Fruit fly (Drosophila melanogaster) whole organism, wandering third instar larva: ENCODE data around the gene CG33282.

ENCODE experiments used
- CrebA ChIP-seq: fragments of 200-800 bp; sonication (Bioruptor generic); optimal IDR thresholded peaks from 2 replicates; lab custom pipeline; 2016; ENCODE audit warnings: missing biosample characterization, mild to moderate bottlenecking, missing genetic modification characterization, borderline replicate concordance
- Dif ChIP-seq: fragments of 200-275, 200-300 bp; sonication (Bioruptor generic); optimal IDR thresholded peaks from 2 replicates; lab custom pipeline; 2018; ENCODE audit warnings: missing biosample characterization, missing genetic modification characterization; ENCODE audit not compliant: partially characterized antibody
- GATAd ChIP-seq: sonication (Bioruptor generic); optimal IDR thresholded peaks from 2 replicates; lab custom pipeline; 2016; ENCODE audit warnings: missing biosample characterization, missing genetic modification characterization
- HLH106 ChIP-seq: fragments of 200-800 bp; optimal IDR thresholded peaks from 3 replicates; lab custom pipeline; 2019; ENCODE audit warnings: missing biosample characterization, mild to moderate bottlenecking, missing genetic modification characterization, moderate library complexity
- Hr83 ChIP-seq: fragments of 200-300 bp; sonication (Bioruptor generic); optimal IDR thresholded peaks from 2 replicates; lab custom pipeline; 2016; ENCODE audit warnings: missing biosample characterization, mild to moderate bottlenecking, missing genetic modification characterization, moderate library complexity; ENCODE audit not compliant: poor library complexity, severe bottlenecking
- Jra ChIP-seq: sonication (Bioruptor generic); optimal IDR thresholded peaks from 2 replicates; lab custom pipeline; 2016; ENCODE audit warnings: missing biosample characterization, missing genetic modification characterization
- Mio ChIP-seq: sonication (Bioruptor generic); optimal IDR thresholded peaks from 2 replicates; lab custom pipeline; 2016; ENCODE audit warnings: missing biosample characterization, missing genetic modification characterization
- Myc ChIP-seq: fragments of >200 bp; optimal IDR thresholded peaks from 2 replicates; lab custom pipeline; 2017
- N ChIP-seq: fragments of >200 bp; optimal IDR thresholded peaks from 2 replicates; lab custom pipeline; 2018; ENCODE audit warnings: missing biosample characterization, missing external identifiers, missing genetic modification characterization
- OdsH ChIP-seq: fragments of 200-800 bp; sonication (Bioruptor generic); optimal IDR thresholded peaks from 2 replicates; lab custom pipeline; 2016; ENCODE audit warnings: missing biosample characterization, mild to moderate bottlenecking, missing genetic modification characterization
- Rel ChIP-seq, 2 experiments: fragments of 200-800 bp; sonication (Bioruptor generic) in 1 of 2; optimal IDR thresholded peaks; 2 replicates in 1 of 2; 3 replicates in 1 of 2; lab custom pipeline; 2016 to 2019; ENCODE audit warnings: mild to moderate bottlenecking in 2 of 2, missing biosample characterization in 2 of 2, missing genetic modification characterization in 2 of 2, moderate library complexity in 1 of 2
- Sp1 ChIP-seq: fragments of 200-800 bp; sonication (Bioruptor generic); optimal IDR thresholded peaks from 3 replicates; lab custom pipeline; 2019; ENCODE audit warnings: missing biosample characterization, mild to moderate bottlenecking, missing genetic modification characterization, moderate library complexity
- Vsx2 ChIP-seq: fragments of 200-300, 225-300 bp; sonication (Bioruptor generic); optimal IDR thresholded peaks from 2 replicates; lab custom pipeline; 2018; ENCODE audit warnings: missing biosample characterization, missing genetic modification characterization; ENCODE audit not compliant: partially characterized antibody
- br ChIP-seq: fragments of 200-800 bp; sonication (Bioruptor generic); optimal IDR thresholded peaks from 2 replicates; lab custom pipeline; 2016; ENCODE audit warnings: missing biosample characterization, missing genetic modification characterization
- brk ChIP-seq: fragments of 200-800 bp; sonication (Bioruptor generic); optimal IDR thresholded peaks from 2 replicates; lab custom pipeline; 2016; ENCODE audit warnings: missing biosample characterization, mild to moderate bottlenecking, missing genetic modification characterization
- dl ChIP-seq, 2 experiments: fragments of 175-275, 200-275 bp in 1 of 2; fragments of 200-275 bp in 1 of 2; sonication (Bioruptor generic); optimal IDR thresholded peaks; lab custom pipeline; 2018; ENCODE audit warnings: mild to moderate bottlenecking in 2 of 2, missing biosample characterization in 2 of 2, missing genetic modification characterization in 2 of 2, moderate library complexity in 2 of 2; ENCODE audit not compliant: partially characterized antibody in 2 of 2, insufficient read depth in 1 of 2
- dsf ChIP-seq: sonication (Bioruptor generic); optimal IDR thresholded peaks from 2 replicates; lab custom pipeline; 2016; ENCODE audit warnings: missing biosample characterization, missing genetic modification characterization, borderline replicate concordance
- fru ChIP-seq: fragments of 200-800 bp; sonication (Bioruptor generic); optimal IDR thresholded peaks from 3 replicates; lab custom pipeline; 2016; ENCODE audit warnings: missing biosample characterization, mild to moderate bottlenecking, missing genetic modification characterization
- h ChIP-seq: fragments of 200-800 bp; sonication (Bioruptor generic); optimal IDR thresholded peaks from 3 replicates; lab custom pipeline; 2016; ENCODE audit warnings: missing biosample characterization, mild to moderate bottlenecking, missing genetic modification characterization
- pan ChIP-seq: fragments of >200 bp; optimal IDR thresholded peaks from 2 replicates; lab custom pipeline; 2017
- psq ChIP-seq: fragments of 200-800 bp; sonication (Bioruptor generic); optimal IDR thresholded peaks from 3 replicates; lab custom pipeline; 2017; ENCODE audit warnings: missing biosample characterization, mild to moderate bottlenecking, missing genetic modification characterization, moderate library complexity
- sage ChIP-seq: fragments of 200-800 bp; sonication (Bioruptor generic); optimal IDR thresholded peaks from 2 replicates; lab custom pipeline; 2016; ENCODE audit warnings: missing biosample characterization, mild to moderate bottlenecking, missing genetic modification characterization
- tai ChIP-seq: sonication (Bioruptor generic); optimal IDR thresholded peaks from 2 replicates; lab custom pipeline; 2016; ENCODE audit warnings: missing biosample characterization, missing genetic modification characterization
- woc ChIP-seq: sonication (Bioruptor generic); optimal IDR thresholded peaks from 2 replicates; lab custom pipeline; 2016; ENCODE audit warnings: missing biosample characterization, mild to moderate bottlenecking, missing genetic modification characterization

CG33282 gene

DNA sequence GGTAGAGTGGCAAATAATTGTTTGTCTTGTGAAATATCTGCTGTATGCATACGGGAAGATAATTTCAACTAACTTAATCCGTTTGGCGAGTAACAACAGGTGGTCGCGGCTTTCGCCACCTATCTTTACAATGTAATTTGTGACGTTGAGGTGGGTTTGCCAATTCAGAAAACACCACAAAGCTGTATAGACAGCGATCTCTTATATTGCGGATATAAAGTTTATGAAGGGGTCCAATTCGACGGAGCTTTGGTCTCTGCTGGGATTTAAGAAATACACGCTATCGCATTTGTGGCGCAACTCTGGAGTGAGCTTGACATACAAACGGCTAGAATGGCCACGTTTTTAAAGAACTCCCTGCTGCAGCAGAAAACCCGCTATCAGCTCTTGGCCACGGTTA is at the start of gene CG33282:
Gene CG33282 (plus strand): TSS at position 301 of the 400 bp plus-strand sequence.
- TF ChIP-seq Mio (GFP tag; lab: Kevin White, UChicago) (no peak), psq (GFP tag; lab: Kevin White, UChicago) (no peak), OdsH (no peak), dsf (GFP tag; lab: Kevin White, UChicago) (no peak), dl (GFP tag; optimal IDR thresholded peaks at IDR 0.05; lab: Kevin White, UChicago; ENCODE audit: insufficient read depth in 1 of 2, partially characterized antibody in 2 of 2) (no peak), HLH106 (tag; lab: Kevin White, UChicago) (no peak), br (GFP tag; lab: Kevin White, UChicago) (no peak)

DNA sequence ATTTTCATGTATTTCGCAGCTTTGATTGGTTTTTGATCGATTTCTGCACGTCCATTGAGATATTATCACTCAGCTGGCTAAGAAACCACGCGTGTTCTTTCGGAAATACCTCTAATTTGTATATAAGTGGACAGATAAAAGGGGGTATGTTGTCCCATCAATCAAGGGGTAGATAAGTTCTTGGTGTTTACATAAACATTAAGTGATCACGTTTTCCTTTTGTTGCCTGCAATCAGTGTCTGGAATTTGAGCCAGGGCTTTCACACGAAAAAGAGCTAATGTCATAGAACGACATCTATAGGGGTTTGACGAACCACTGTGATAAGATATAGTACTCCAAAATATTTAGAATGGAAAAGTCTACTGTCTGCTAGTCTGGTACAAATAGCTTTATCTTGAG is 48.9 kb upstream of the CG33282 start:
- TF ChIP-seq CrebA (GFP tag; lab: Kevin White, UChicago) (no peak), brk (GFP tag; lab: Kevin White, UChicago) (no peak), Rel (GFP tag; optimal IDR thresholded peaks at IDR 0.05; lab: Kevin White, UChicago) (no peak), Rel (tag; optimal IDR thresholded peaks at IDR 0.05; lab: Kevin White, UChicago) (peak; percentile 67), woc (no peak)

- no peak for TF ChIP-seq Hr83
- no peak for TF ChIP-seq pan
- TF ChIP-seq fru (GFP tag; lab: Kevin White, UChicago) = no peak
- no peak for TF ChIP-seq tai (GFP tag; lab: Kevin White, UChicago)
- no peak for TF ChIP-seq Myc (lab: Kevin White, UChicago)
- TF ChIP-seq N (GFP tag; lab: Kevin White, UChicago) = no peak
- TF ChIP-seq Rel (GFP tag; optimal IDR thresholded peaks at IDR 0.05; lab: Kevin White, UChicago) = no peak
- TF ChIP-seq Rel (tag; optimal IDR thresholded peaks at IDR 0.05; lab: Kevin White, UChicago) = no peak
- TF ChIP-seq Vsx2 (GFP tag; lab: Kevin White, UChicago) = no peak
- TF ChIP-seq Dif = no peak
- TF ChIP-seq GATAd (GFP tag; lab: Kevin White, UChicago) = no peak
Measured at dm6 chr2L:3280484-3280993, 47.2 kb upstream of the CG33282 start, which contains the start of gene OtopLb. Gene OtopLb (minus strand): TSS chr2L:3280534.

DNA sequence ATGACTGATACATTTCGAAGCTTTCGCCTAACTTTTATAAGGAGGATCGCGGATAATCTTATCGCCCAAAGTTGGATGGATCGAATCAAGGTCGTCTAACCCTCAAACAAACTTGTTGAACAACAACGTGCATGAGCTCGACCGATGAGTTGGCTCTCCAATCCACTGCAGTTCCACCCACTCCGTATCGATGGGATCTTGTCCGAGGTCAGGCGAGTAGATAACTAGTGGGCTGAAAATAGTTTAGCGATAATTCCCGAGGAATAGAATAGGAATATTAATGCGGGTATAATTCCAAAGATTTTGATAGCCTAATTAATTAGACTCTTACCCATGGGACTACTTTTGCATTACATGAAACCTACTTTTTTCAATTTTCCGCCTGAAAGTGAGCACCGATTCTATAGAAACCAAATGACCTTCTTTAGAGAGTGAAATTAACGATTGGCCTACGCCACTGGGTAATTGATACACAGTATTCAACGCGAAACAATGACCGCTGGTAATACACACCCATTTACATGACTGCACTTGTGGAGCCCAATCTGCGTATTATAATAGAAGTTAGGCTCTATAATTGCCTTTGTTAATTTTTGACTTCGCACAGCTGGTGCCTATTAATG is 33.9 kb upstream of the CG33282 start:
- no peak for TF ChIP-seq woc
- TF ChIP-seq brk (GFP tag; lab: Kevin White, UChicago) = no peak
- peak; percentile 6 for TF ChIP-seq CrebA (GFP tag; lab: Kevin White, UChicago)

DNA sequence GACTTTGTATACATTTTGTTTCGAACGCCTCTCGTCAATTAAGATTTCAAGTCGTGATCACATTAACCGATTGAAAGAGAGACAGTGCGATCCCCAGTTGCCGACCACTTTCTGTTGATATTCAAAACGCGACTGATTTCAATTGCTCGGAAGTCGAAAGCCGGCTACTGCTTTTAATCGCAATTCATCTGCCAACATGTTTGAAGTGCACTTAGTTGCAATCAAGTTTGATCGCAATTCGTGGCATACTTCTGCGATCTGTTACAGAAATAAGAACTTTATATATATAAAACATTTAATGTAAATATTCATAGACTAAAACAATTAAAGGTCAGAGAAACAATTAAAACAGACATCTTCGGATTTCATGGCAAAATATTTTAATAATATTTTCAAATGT is 33.1 kb upstream of the CG33282 start, which contains the start of gene CG9664:
Gene CG9664 (minus strand): TSS at position 135 of the 400 bp plus-strand sequence.
- peak; percentile 3 for TF ChIP-seq sage (GFP tag; lab: Kevin White, UChicago)
- no peak for TF ChIP-seq Jra (GFP tag; lab: Kevin White, UChicago)
- TF ChIP-seq, all 38 proteins: peak for 1

DNA sequence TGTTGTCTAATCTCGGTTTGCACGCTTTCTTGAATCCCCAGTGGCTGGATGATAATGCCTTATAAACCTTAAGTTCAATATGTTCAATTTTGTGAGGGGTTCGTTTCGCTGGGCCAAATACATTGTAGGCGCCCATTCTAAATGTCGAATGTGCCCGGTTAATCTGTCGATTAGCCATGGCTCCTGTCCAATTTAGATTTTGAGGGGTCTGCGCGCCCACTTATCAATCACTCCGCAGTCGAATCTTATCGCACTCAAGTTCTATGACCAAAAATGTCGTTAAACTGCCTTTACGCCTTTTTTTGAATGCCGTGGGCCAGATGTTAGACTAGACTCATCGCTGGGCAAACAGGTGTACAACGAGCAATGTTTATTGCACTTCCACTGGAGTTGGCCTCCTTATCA is 29.6 kb upstream of the CG33282 start:
- TF ChIP-seq HLH106 (tag; lab: Kevin White, UChicago) (no peak), psq (GFP tag; lab: Kevin White, UChicago) (no peak), CrebA (GFP tag; lab: Kevin White, UChicago) (peak; percentile 39), Myc (lab: Kevin White, UChicago) (no peak), brk (GFP tag; lab: Kevin White, UChicago) (no peak), dl (GFP tag; optimal IDR thresholded peaks at IDR 0.05; lab: Kevin White, UChicago; ENCODE audit: insufficient read depth in 1 of 2, partially characterized antibody in 2 of 2) (no peak), dsf (GFP tag; lab: Kevin White, UChicago) (no peak), Rel (GFP tag; optimal IDR thresholded peaks at IDR 0.05; lab: Kevin White, UChicago) (no peak), Rel (tag; optimal IDR thresholded peaks at IDR 0.05; lab: Kevin White, UChicago) (peak; percentile 1), h (peak; percentile 54), sage (GFP tag; lab: Kevin White, UChicago) (no peak), Sp1 (GFP tag; lab: Kevin White, UChicago) (no peak), N (GFP tag; lab: Kevin White, UChicago) (no peak)
